Worm (Caenorhabditis elegans) whole organism, mixed stage, embryonic: ENCODE results near the gene sex-1.
A peak's percentile ranks its signal among the peaks of the same experiment; 100 is the strongest.

Experiments used
- M03D4.4 ChIP-seq: sonication (generic microtip); optimal IDR thresholded peaks from 2 replicates; lab custom pipeline; 2017; ENCODE audit warnings: mild to moderate bottlenecking, missing genetic modification characterization, missing compliant biosample characterization
- ceh-39 ChIP-seq: fragments of 150-350 bp; optimal IDR thresholded peaks from 2 replicates; lab custom pipeline; 2014; ENCODE audit warnings: missing biosample characterization, missing genetic modification characterization
- ces-1 ChIP-seq: fragments of 150-350 bp; optimal IDR thresholded peaks from 2 replicates; lab custom pipeline; 2014; ENCODE audit warnings: missing biosample characterization, missing genetic modification reagents, missing genetic modification characterization
- cnd-1 ChIP-seq: fragments of 200-800 bp; sonication (Bioruptor generic); optimal IDR thresholded peaks from 2 replicates; lab custom pipeline; 2018; ENCODE audit warnings: mild to moderate bottlenecking, missing genetic modification characterization, missing compliant biosample characterization
- drap-1 ChIP-seq: fragments of 200-800 bp; sonication (Bioruptor generic); optimal IDR thresholded peaks from 3 replicates; lab custom pipeline; 2018; ENCODE audit warnings: mild to moderate bottlenecking, missing genetic modification characterization, missing compliant biosample characterization
- elt-3 ChIP-seq: fragments of 150-350 bp; optimal IDR thresholded peaks from 2 replicates; lab custom pipeline; 2014; ENCODE audit warnings: missing biosample characterization, missing genetic modification characterization
- ham-2 ChIP-seq: fragments of 200-800 bp; sonication (Bioruptor generic); optimal IDR thresholded peaks from 2 replicates; lab custom pipeline; 2018; ENCODE audit warnings: mild to moderate bottlenecking, missing genetic modification characterization, missing compliant biosample characterization
- hlh-1 ChIP-seq: fragments of 150-350 bp; optimal IDR thresholded peaks from 2 replicates; lab custom pipeline; 2014; ENCODE audit warnings: missing biosample characterization, missing genetic modification reagents, missing genetic modification characterization
- lin-13 ChIP-seq: fragments of 150-350 bp; optimal IDR thresholded peaks from 2 replicates; lab custom pipeline; 2014; ENCODE audit warnings: missing biosample characterization, missing genetic modification characterization
- lin-32 ChIP-seq: fragments of 200-800 bp; sonication (Bioruptor generic); optimal IDR thresholded peaks from 2 replicates; lab custom pipeline; 2018; ENCODE audit warnings: mild to moderate bottlenecking, missing genetic modification characterization, missing compliant biosample characterization
- mab-5 ChIP-seq: fragments of 150-350 bp; optimal IDR thresholded peaks from 2 replicates; lab custom pipeline; 2014; ENCODE audit warnings: missing biosample characterization, missing genetic modification characterization
- mep-1 ChIP-seq: fragments of 150-350 bp; optimal IDR thresholded peaks from 2 replicates; lab custom pipeline; 2017; ENCODE audit warnings: missing biosample characterization, missing genetic modification reagents, missing genetic modification characterization, inconsistent platforms
- nhr-2 ChIP-seq: fragments of 150-350 bp; optimal IDR thresholded peaks from 2 replicates; lab custom pipeline; 2014; ENCODE audit warnings: missing biosample characterization, missing genetic modification characterization
- nhr-237 ChIP-seq: fragments of 150-350 bp; optimal IDR thresholded peaks from 2 replicates; lab custom pipeline; 2014; ENCODE audit warnings: missing biosample characterization, missing genetic modification characterization
- nhr-28 ChIP-seq: fragments of 150-350 bp; optimal IDR thresholded peaks from 2 replicates; lab custom pipeline; 2014; ENCODE audit warnings: missing biosample characterization, missing genetic modification characterization
- nhr-76 ChIP-seq: sonication (generic microtip); optimal IDR thresholded peaks from 2 replicates; lab custom pipeline; 2017; ENCODE audit warnings: missing biosample characterization, missing genetic modification characterization
- pha-4 ChIP-seq: fragments of 150-350 bp; optimal IDR thresholded peaks from 2 replicates; lab custom pipeline; 2018; ENCODE audit warnings: missing biosample characterization, missing genetic modification reagents, missing genetic modification characterization
- sem-2 ChIP-seq: fragments of 200-800 bp; sonication (Bioruptor generic); optimal IDR thresholded peaks from 2 replicates; lab custom pipeline; 2018; ENCODE audit warnings: mild to moderate bottlenecking, missing genetic modification characterization, missing compliant biosample characterization
- snpc-4 ChIP-seq: fragments of 150-350 bp; optimal IDR thresholded peaks from 2 replicates; lab custom pipeline; 2014; ENCODE audit warnings: missing biosample characterization, missing genetic modification characterization
- sptf-1 ChIP-seq: sonication (generic microtip); optimal IDR thresholded peaks from 2 replicates; lab custom pipeline; 2017; ENCODE audit warnings: mild to moderate bottlenecking, missing genetic modification characterization, moderate library complexity, missing compliant biosample characterization
- tbx-8 ChIP-seq: fragments of 200-800 bp; sonication (Bioruptor generic); optimal IDR thresholded peaks from 2 replicates; lab custom pipeline; 2018; ENCODE audit warnings: mild to moderate bottlenecking, missing genetic modification characterization, moderate library complexity, missing compliant biosample characterization
- unc-120 ChIP-seq: sonication (generic microtip); optimal IDR thresholded peaks from 2 replicates; lab custom pipeline; 2017; ENCODE audit warnings: missing genetic modification characterization, missing compliant biosample characterization; ENCODE audit not compliant: poor library complexity, severe bottlenecking
- unc-39 ChIP-seq: fragments of 150-350 bp; optimal IDR thresholded peaks from 2 replicates; lab custom pipeline; 2014; ENCODE audit warnings: missing biosample characterization, missing genetic modification characterization
- unc-62 ChIP-seq: fragments of 150-350 bp; optimal IDR thresholded peaks from 2 replicates; lab custom pipeline; 2014; ENCODE audit warnings: missing biosample characterization, missing genetic modification reagents, missing genetic modification characterization
- zip-8 ChIP-seq: fragments of 150-350 bp; optimal IDR thresholded peaks from 2 replicates; lab custom pipeline; 2014; ENCODE audit warnings: missing biosample characterization, missing genetic modification characterization

sex-1 gene

DNA sequence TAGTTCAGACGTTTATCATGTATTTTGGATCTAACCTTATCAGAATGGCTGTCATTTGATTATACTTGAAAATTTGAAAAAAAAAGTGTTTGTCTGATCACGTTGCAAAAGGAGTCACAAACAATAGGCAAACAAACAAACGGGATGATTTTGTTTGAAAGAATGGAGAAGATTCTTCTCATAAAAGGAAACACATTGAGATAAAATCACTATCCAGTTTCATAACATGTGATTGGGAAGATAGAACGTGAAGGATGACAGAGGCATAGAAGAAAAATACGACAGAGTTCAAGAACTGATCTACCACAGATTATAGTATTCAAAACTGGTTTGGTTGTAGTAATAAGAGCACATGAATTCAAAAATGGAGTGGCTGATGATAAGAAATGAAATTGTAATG lies 13.6 kb upstream of the sex-1 start, which contains the start of gene F44A6.5:
TSS of gene F44A6.5 (minus strand) at position 151 of the 400 bp plus-strand sequence.
- TF ChIP-seq sem-2 (GFP tag; lab: Kevin White, UChicago) (no peak), ces-1 (GFP tag; lab: Kevin White, UChicago) (no peak), pha-4 (tag; lab: Kevin White, UChicago) (no peak), elt-3 (tag; lab: Kevin White, UChicago) (no peak), M03D4.4 (tag; lab: Kevin White, UChicago) (no peak), nhr-28 (tag; lab: Kevin White, UChicago) (no peak), nhr-76 (tag; lab: Kevin White, UChicago) (no peak), tbx-8 (GFP tag; lab: Kevin White, UChicago) (no peak), ceh-39 (tag; lab: Kevin White, UChicago) (no peak), snpc-4 (tag; lab: Kevin White, UChicago) (no peak)

DNA sequence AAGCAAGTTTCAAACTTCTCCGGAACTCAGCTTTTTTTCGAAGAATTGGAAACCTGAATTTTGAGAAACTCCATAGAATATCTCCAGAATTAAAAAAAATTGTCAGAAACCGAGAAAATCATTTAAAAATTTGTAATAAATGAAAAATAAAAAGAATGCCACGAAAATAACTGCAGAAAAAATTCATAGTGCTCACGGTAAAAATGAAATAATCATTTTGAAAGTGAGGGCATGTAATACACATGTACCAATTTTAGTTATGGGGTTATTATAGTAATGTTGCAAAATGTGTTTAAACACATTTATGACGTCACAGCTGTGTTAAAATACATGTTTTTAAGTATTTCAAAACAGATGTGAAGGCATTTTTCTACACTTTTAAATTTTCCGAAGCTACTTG lies 11.6 kb upstream of the sex-1 start:
- TF ChIP-seq zip-8 (tag; lab: Kevin White, UChicago) (peak; percentile 30), drap-1 (no peak)

DNA sequence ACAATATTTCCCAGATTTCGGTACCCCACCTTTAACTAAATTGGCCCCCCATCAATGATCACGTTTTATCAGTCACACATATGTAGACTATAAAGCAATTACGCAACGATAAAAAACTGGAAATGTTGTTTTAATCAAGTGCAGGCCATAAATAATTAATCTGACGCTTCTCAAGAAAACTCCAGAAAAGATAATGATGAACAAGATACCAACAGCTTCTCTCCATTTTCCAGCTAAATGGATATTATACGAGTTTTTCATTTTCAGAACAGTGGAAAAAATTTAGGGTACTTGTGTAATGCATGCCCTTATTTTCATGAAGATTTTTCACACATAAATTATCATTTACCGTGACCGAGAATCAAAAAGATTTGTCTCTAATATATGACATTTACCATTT lies 11.1 kb upstream of the sex-1 start:
- TF ChIP-seq nhr-28 (tag; lab: Kevin White, UChicago) (no peak), hlh-1 (no peak), sptf-1 (tag; lab: Kevin White, UChicago) (no peak), unc-120 (no peak), M03D4.4 (tag; lab: Kevin White, UChicago) (no peak), unc-39 (tag; lab: Kevin White, UChicago) (no peak), nhr-76 (tag; lab: Kevin White, UChicago) (no peak), sem-2 (GFP tag; lab: Kevin White, UChicago) (no peak), nhr-237 (tag; lab: Kevin White, UChicago) (no peak), cnd-1 (no peak), ces-1 (GFP tag; lab: Kevin White, UChicago) (no peak), mep-1 (tag; lab: Kevin White, UChicago) (no peak), ceh-39 (tag; lab: Kevin White, UChicago) (no peak), unc-62 (GFP tag; lab: Kevin White, UChicago) (no peak)

DNA sequence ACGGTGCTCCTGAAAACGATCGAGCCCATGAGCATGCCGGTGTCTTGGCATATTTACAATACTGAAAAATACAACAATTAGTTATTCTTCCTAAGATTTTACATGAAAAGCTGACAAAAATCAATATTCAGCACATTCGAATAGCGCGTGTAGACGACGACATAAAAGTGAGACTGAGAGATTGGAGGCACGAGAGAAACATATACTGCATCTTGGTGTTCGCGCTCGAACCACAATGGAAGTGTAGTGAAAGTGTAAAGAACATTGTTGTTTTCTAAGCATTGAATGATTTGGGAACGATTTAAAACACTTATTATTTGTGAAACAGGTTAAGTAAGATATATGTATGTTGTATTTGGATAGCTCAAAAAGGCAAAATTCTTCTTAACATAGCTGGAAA lies 10.2 kb upstream of the sex-1 start, which contains the start of gene F44A6.4:
TSS of gene F44A6.4 (minus strand) at position 67 of the 400 bp plus-strand sequence.
- TF ChIP-seq nhr-28 (tag; lab: Kevin White, UChicago) (no peak), ces-1 (GFP tag; lab: Kevin White, UChicago) (peak; percentile 23), unc-62 (GFP tag; lab: Kevin White, UChicago) (no peak)

DNA sequence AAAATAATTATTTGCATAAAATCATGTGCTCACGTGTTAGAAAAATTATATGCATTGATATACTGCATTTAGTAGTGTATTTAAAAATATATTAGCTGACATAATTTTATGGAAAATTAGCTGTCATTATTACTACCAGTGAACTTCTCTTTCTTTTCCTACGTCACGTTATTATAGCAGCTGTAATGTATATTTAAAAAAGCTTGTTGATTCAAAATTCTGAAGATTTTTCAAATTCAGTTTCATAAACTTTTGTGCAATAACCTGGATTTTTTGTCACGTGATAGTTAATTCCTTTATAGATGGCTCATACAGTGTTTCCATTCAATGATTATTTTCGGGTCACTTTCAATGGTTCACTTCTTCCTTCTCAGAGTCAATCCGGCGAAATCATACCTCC lies 7.2 kb upstream of the sex-1 start, which contains the start of gene F44A6.3:
TSS of gene F44A6.3 (plus strand) at position 301 of the 400 bp plus-strand sequence.
- TF ChIP-seq nhr-76 (tag; lab: Kevin White, UChicago), result no peak
- no peak for TF ChIP-seq unc-39 (tag; lab: Kevin White, UChicago)
- TF ChIP-seq nhr-237 (tag; lab: Kevin White, UChicago), result no peak
- TF ChIP-seq pha-4 (tag; lab: Kevin White, UChicago), result no peak
- TF ChIP-seq M03D4.4 (tag; lab: Kevin White, UChicago), result no peak
- no peak for TF ChIP-seq lin-13
- no peak for TF ChIP-seq mab-5 (tag; lab: Kevin White, UChicago)
- no peak for TF ChIP-seq ham-2 (GFP tag; lab: Kevin White, UChicago)
- TF ChIP-seq unc-120, result no peak
- TF ChIP-seq lin-32 (GFP tag; lab: Kevin White, UChicago), result no peak
- no peak for TF ChIP-seq unc-62 (GFP tag; lab: Kevin White, UChicago)
- no peak for TF ChIP-seq cnd-1

DNA sequence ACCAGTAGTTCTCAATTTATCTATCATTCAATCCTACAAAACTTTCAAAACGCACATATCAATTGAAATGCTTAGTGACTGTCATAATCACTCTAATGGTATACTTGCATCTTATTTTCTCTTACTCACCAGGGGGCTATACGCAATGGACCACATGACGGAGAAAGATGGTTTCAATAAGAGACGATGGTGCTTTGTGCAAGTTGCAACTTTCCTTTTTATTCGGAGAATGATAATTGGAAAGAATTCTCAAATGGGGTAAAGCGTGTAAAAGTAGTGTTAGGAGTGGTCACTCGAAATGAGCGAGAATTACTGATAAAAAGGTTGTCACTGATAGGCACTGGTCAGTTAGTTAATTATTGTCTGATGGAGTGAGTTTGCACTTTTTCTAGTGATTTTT lies 3.3 kb upstream of the sex-1 start:
- TF ChIP-seq unc-120, result no peak

DNA sequence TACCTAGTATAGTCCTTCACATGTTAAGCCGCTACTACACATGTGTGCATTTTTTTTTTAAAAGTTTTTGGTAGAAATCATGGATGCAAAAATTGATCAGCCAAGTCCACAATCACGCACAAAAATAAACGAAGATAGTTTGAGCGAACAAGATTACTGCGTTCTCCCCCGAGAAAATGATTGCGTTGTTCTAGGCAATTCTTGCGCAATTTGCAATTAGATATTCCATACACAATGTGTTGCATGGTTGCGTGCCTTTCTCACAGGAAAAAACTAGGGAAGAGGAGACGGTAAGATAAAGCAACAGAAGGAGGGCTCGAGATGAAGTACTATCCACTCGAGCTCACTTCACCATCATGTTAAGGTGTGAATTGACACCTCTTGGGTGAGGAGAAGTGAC lies 787 bp upstream of the sex-1 start:
- TF ChIP-seq nhr-2 (tag; lab: Kevin White, UChicago) (peak; percentile 71), ham-2 (GFP tag; lab: Kevin White, UChicago) (no peak), zip-8 (tag; lab: Kevin White, UChicago) (peak; percentile 96)
